Worm (Caenorhabditis elegans): ENCODE measurements around the gene ttr-9.

ce11 chrIV:9545986-9546385 lies 39.8 kb upstream of the ttr-9 start, which contains the start of gene T05A1.5:
- TF ChIP-seq unc-39 (tag; optimal IDR thresholded peaks at IDR 0.05), result no peak
- no peak for TF ChIP-seq nhr-237 (tag; optimal IDR thresholded peaks at IDR 0.05)
- TF ChIP-seq lim-7 (GFP tag; IDR thresholded peaks at IDR 0.05), result no peak
- TF ChIP-seq mdl-1 (tag; optimal IDR thresholded peaks at IDR 0.05), result no peak
- TF ChIP-seq vab-7 (GFP tag; IDR thresholded peaks at IDR 0.05), result no peak
- TF ChIP-seq zag-1 (tag; optimal IDR thresholded peaks at IDR 0.05), result no peak
- TF ChIP-seq egl-27 (tag; optimal IDR thresholded peaks at IDR 0.05), result no peak
- no peak for TF ChIP-seq lin-15B (tag; optimal IDR thresholded peaks at IDR 0.05)
- TF ChIP-seq F49E8.2 (tag; optimal IDR thresholded peaks at IDR 0.05; ENCODE audit: borderline replicate concordance), result no peak
- no peak for TF ChIP-seq ZK546.5 (tag; optimal IDR thresholded peaks at IDR 0.05)
- no peak for TF ChIP-seq F26F4.8 (GFP tag; conservative IDR thresholded peaks at IDR 0.05)
- TF ChIP-seq set-16 (GFP tag; IDR thresholded peaks at IDR 0.05), result no peak

All from whole organism, L4 larva.